Worm (Caenorhabditis elegans): ENCODE measurements around the gene fbxb-50.

The fbxb-50 gene

ce11 chrII:1571032-1571431, 14.8 kb downstream of the fbxb-50 start, which contains the start of gene fbxb-46:
fbxb-46 (minus strand) TSS chrII:1571132.
- no peak for TF ChIP-seq unc-39 (tag; optimal IDR thresholded peaks at IDR 0.05)
- no peak for TF ChIP-seq ztf-11 (tag; optimal IDR thresholded peaks at IDR 0.05)
- TF ChIP-seq ces-1 (GFP tag; optimal IDR thresholded peaks at IDR 0.05) = no peak

ce11 chrII:1576030-1576429, 19.8 kb downstream of the fbxb-50 start, which contains the start of gene K05F6.10:
K05F6.10 (minus strand) TSS chrII:1576130.
- no peak for TF ChIP-seq ceh-39 (tag; optimal IDR thresholded peaks at IDR 0.05)
- no peak for TF ChIP-seq cnd-1 (tag; optimal IDR thresholded peaks at IDR 0.05)
- TF ChIP-seq ceh-43 (GFP tag; optimal IDR thresholded peaks at IDR 0.05) = no peak
- no peak for TF ChIP-seq hlh-1 (tag; optimal IDR thresholded peaks at IDR 0.05)
- no peak for TF ChIP-seq sptf-1 (tag; optimal IDR thresholded peaks at IDR 0.05)
- no peak for TF ChIP-seq ztf-11 (tag; optimal IDR thresholded peaks at IDR 0.05)
- no peak for TF ChIP-seq blmp-1 (tag; optimal IDR thresholded peaks at IDR 0.05)
- no peak for TF ChIP-seq M03D4.4 (tag; optimal IDR thresholded peaks at IDR 0.05)
- TF ChIP-seq lsy-2 (tag; optimal IDR thresholded peaks at IDR 0.05) = no peak

ce11 chrII:1576772-1577171, 20.5 kb downstream of the fbxb-50 start:
- TF ChIP-seq tbx-8 (GFP tag; optimal IDR thresholded peaks at IDR 0.05) (no peak), nhr-237 (tag; optimal IDR thresholded peaks at IDR 0.05) (no peak), sptf-1 (tag; optimal IDR thresholded peaks at IDR 0.05) (no peak), nhr-76 (tag; optimal IDR thresholded peaks at IDR 0.05) (no peak), unc-120 (tag; optimal IDR thresholded peaks at IDR 0.05; ENCODE audit: poor library complexity, severe bottlenecking) (no peak), lsy-2 (tag; optimal IDR thresholded peaks at IDR 0.05) (no peak), hlh-1 (tag; optimal IDR thresholded peaks at IDR 0.05) (no peak), ceh-83 (GFP tag; optimal IDR thresholded peaks at IDR 0.05) (no peak)

- no peak for TF ChIP-seq pha-4 (tag; optimal IDR thresholded peaks at IDR 0.05)
- no peak for TF ChIP-seq bed-3 (GFP tag; optimal IDR thresholded peaks at IDR 0.05)
- no peak for TF ChIP-seq M03D4.4 (tag; optimal IDR thresholded peaks at IDR 0.05)
- no peak for TF ChIP-seq hlh-1 (tag; optimal IDR thresholded peaks at IDR 0.05)
- no peak for TF ChIP-seq ztf-11 (tag; optimal IDR thresholded peaks at IDR 0.05)
- TF ChIP-seq zip-8 (tag; optimal IDR thresholded peaks at IDR 0.05) = no peak
- TF ChIP-seq mab-5 (tag; optimal IDR thresholded peaks at IDR 0.05) = no peak
Observed at ce11 chrII:1579886-1580285, 23.6 kb downstream of the fbxb-50 start, which contains the start of gene math-38. math-38 (minus strand) TSS chrII:1579986.

- TF ChIP-seq sem-2 (GFP tag; optimal IDR thresholded peaks at IDR 0.05) (no peak), drap-1 (GFP tag; optimal IDR thresholded peaks at IDR 0.05) (no peak), unc-120 (tag; optimal IDR thresholded peaks at IDR 0.05; ENCODE audit: poor library complexity, severe bottlenecking) (no peak), sptf-1 (tag; optimal IDR thresholded peaks at IDR 0.05) (no peak), unc-39 (tag; optimal IDR thresholded peaks at IDR 0.05) (no peak), blmp-1 (tag; optimal IDR thresholded peaks at IDR 0.05) (no peak), lin-13 (tag; optimal IDR thresholded peaks at IDR 0.05) (no peak), bed-3 (GFP tag; optimal IDR thresholded peaks at IDR 0.05) (no peak), nhr-28 (tag; optimal IDR thresholded peaks at IDR 0.05) (no peak), ztf-11 (tag; optimal IDR thresholded peaks at IDR 0.05) (no peak)
Observed at ce11 chrII:1584140-1584539, 27.9 kb downstream of the fbxb-50 start, which contains the start of gene clec-21. clec-21 (minus strand) TSS chrII:1584240.

ce11 chrII:1586305-1586704, 30.1 kb downstream of the fbxb-50 start, which contains the start of gene T07H3.8:
T07H3.8 (plus strand) TSS chrII:1586605.
- TF ChIP-seq ceh-43 (GFP tag; optimal IDR thresholded peaks at IDR 0.05) (no peak), drap-1 (GFP tag; optimal IDR thresholded peaks at IDR 0.05) (no peak), blmp-1 (tag; optimal IDR thresholded peaks at IDR 0.05) (no peak), sem-2 (GFP tag; optimal IDR thresholded peaks at IDR 0.05) (no peak), ztf-11 (tag; optimal IDR thresholded peaks at IDR 0.05) (no peak), lin-13 (tag; optimal IDR thresholded peaks at IDR 0.05) (no peak), nhr-76 (tag; optimal IDR thresholded peaks at IDR 0.05) (no peak), lin-32 (GFP tag; optimal IDR thresholded peaks at IDR 0.05) (no peak), M03D4.4 (tag; optimal IDR thresholded peaks at IDR 0.05) (no peak), unc-120 (tag; optimal IDR thresholded peaks at IDR 0.05; ENCODE audit: poor library complexity, severe bottlenecking) (no peak), elt-1 (tag; optimal IDR thresholded peaks at IDR 0.05; ENCODE audit: borderline replicate concordance, insufficient read depth) (no peak), pha-4 (tag; optimal IDR thresholded peaks at IDR 0.05) (no peak), unc-62 (GFP tag; optimal IDR thresholded peaks at IDR 0.05) (no peak), hlh-1 (tag; optimal IDR thresholded peaks at IDR 0.05) (no peak), elt-3 (tag; optimal IDR thresholded peaks at IDR 0.05) (no peak), flh-1 (GFP tag; optimal IDR thresholded peaks at IDR 0.05) (no peak)

Measured in whole organism, mixed stage, embryonic.